Worm (Caenorhabditis elegans) whole organism, young adult: ENCODE results near the gene bath-42.
A peak's percentile ranks its signal among the peaks of the same experiment; 100 is the strongest.

ENCODE experiments used
- B0019.2 ChIP-seq: fragments of 200-800 bp; sonication (Bioruptor generic); conservative IDR thresholded peaks from 2 replicates; pipeline ENCODE4 v1.3.6; 2022; ENCODE audit warnings: missing genetic modification reagents, missing genetic modification characterization, missing compliant biosample characterization
- B0035.1 ChIP-seq: sonication (generic microtip); optimal IDR thresholded peaks from 2 replicates; lab custom pipeline; 2016; ENCODE audit warnings: missing genetic modification characterization, mild to moderate bottlenecking, missing compliant biosample characterization, missing genotype, missing genetic modification reagents
- B0336.3 ChIP-seq: fragments of 200-800 bp; sonication (Bioruptor generic); IDR thresholded peaks from 2 replicates; pipeline ENCODE4 v1.3.6; 2022; ENCODE audit warnings: missing genetic modification characterization, missing compliant biosample characterization
- D2030.7 ChIP-seq: fragments of 200-800 bp; sonication (Bioruptor generic); IDR thresholded peaks from 2 replicates; pipeline ENCODE4 v1.3.6; 2022; ENCODE audit warnings: missing genetic modification reagents, missing genetic modification characterization, missing compliant biosample characterization
- F22D6.2 ChIP-seq: sonication (generic microtip); optimal IDR thresholded peaks from 2 replicates; lab custom pipeline; 2016; ENCODE audit warnings: mild to moderate bottlenecking, missing genetic modification characterization, missing compliant biosample characterization
- F39B2.1 ChIP-seq: fragments of 200-800 bp; sonication (Bioruptor generic); IDR thresholded peaks from 2 replicates; pipeline ENCODE4 v1.3.6; 2022; ENCODE audit warnings: missing genetic modification reagents, missing genetic modification characterization, missing compliant biosample characterization
- K11D2.4 ChIP-seq: fragments of 200-800 bp; sonication (Bioruptor generic); IDR thresholded peaks from 2 replicates; pipeline ENCODE4 v1.3.6; 2022; ENCODE audit warnings: missing genetic modification reagents, missing genetic modification characterization, missing compliant biosample characterization
- K12H6.12 ChIP-seq: fragments of 200-800 bp; sonication (Bioruptor generic); optimal IDR thresholded peaks from 2 replicates; lab custom pipeline; 2018; ENCODE audit warnings: mild to moderate bottlenecking, missing genetic modification characterization, missing compliant biosample characterization
- T26A5.8 ChIP-seq: sonication (generic microtip); optimal IDR thresholded peaks from 2 replicates; lab custom pipeline; 2016; ENCODE audit warnings: missing genetic modification characterization, missing compliant biosample characterization
- Y56A3A.18 ChIP-seq: fragments of 200-800 bp; sonication (Bioruptor generic); IDR thresholded peaks from 2 replicates; pipeline ENCODE4 v1.3.6; 2022; ENCODE audit warnings: missing genetic modification reagents, missing genetic modification characterization, missing compliant biosample characterization
- ama-1 ChIP-seq, 3 experiments: fragments of 150-350 bp in 1 of 3; sonication (generic microtip) in 2 of 3; optimal IDR thresholded peaks; 2 replicates each; lab custom pipeline; 2014 to 2018; ENCODE audit warnings: missing biosample characterization in 2 of 3, missing genetic modification characterization in 2 of 3, missing genetic modification reagents in 2 of 3
- attf-3 ChIP-seq: fragments of 200-800 bp; sonication (Bioruptor generic); conservative IDR thresholded peaks from 2 replicates; pipeline ENCODE4 v1.3.6; 2022; ENCODE audit warnings: missing genetic modification reagents, missing genetic modification characterization, missing compliant biosample characterization
- bed-1 ChIP-seq: fragments of 200-800 bp; sonication (Bioruptor generic); IDR thresholded peaks from 2 replicates; pipeline ENCODE4 v1.3.6; 2022; ENCODE audit warnings: missing genetic modification reagents, missing genetic modification characterization, missing compliant biosample characterization
- bed-2 ChIP-seq: fragments of 200-800 bp; sonication (Bioruptor generic); IDR thresholded peaks from 2 replicates; pipeline ENCODE4 v1.3.6; 2022; ENCODE audit warnings: missing genetic modification reagents, missing genetic modification characterization, missing compliant biosample characterization
- cebp-1 ChIP-seq, 2 experiments: fragments of 200-800 bp in 1 of 2; sonication (Bioruptor generic) in 1 of 2; sonication (generic microtip) in 1 of 2; IDR thresholded peaks in 1 of 2; optimal IDR thresholded peaks in 1 of 2; 2 replicates each; pipeline versions ENCODE4 v1.3.6 to Lab custom; 2017 to 2022; ENCODE audit warnings: missing compliant biosample characterization in 2 of 2, missing genetic modification characterization in 2 of 2, mild to moderate bottlenecking in 1 of 2, missing genetic modification reagents in 1 of 2, moderate library complexity in 1 of 2
- ceh-58 ChIP-seq: fragments of 200-800 bp; sonication (Bioruptor generic); IDR thresholded peaks from 2 replicates; pipeline ENCODE4 v1.3.6; 2022; ENCODE audit warnings: missing genetic modification characterization, missing compliant biosample characterization
- ceh-79 ChIP-seq: sonication (generic microtip); optimal IDR thresholded peaks from 2 replicates; lab custom pipeline; 2017; ENCODE audit warnings: mild to moderate bottlenecking, missing genetic modification characterization, missing compliant biosample characterization
- egl-18 ChIP-seq: fragments of 200-800 bp; sonication (Bioruptor generic); IDR thresholded peaks from 2 replicates; pipeline ENCODE4 v1.3.6; 2022; ENCODE audit warnings: missing genetic modification reagents, missing genetic modification characterization, missing compliant biosample characterization
- egrh-3 ChIP-seq: fragments of 200-800 bp; sonication (Bioruptor generic); IDR thresholded peaks from 2 replicates; pipeline ENCODE4 v1.3.6; 2022; ENCODE audit warnings: missing genetic modification reagents, missing genetic modification characterization, missing compliant biosample characterization
- ets-4 ChIP-seq: fragments of 200-800 bp; sonication (Bioruptor generic); optimal IDR thresholded peaks from 2 replicates; lab custom pipeline; 2018; ENCODE audit warnings: mild to moderate bottlenecking, missing genetic modification characterization, missing compliant biosample characterization
- gei-17 ChIP-seq: fragments of 200-800 bp; sonication (Bioruptor generic); optimal IDR thresholded peaks from 2 replicates; lab custom pipeline; 2018; ENCODE audit warnings: mild to moderate bottlenecking, missing genetic modification characterization, missing compliant biosample characterization
- hmg-1.2 ChIP-seq: fragments of 200-800 bp; sonication (Bioruptor generic); IDR thresholded peaks from 2 replicates; pipeline ENCODE4 v1.3.6; 2022; ENCODE audit warnings: missing genetic modification reagents, missing genetic modification characterization, missing compliant biosample characterization
- hrde-1 ChIP-seq: sonication (generic microtip); optimal IDR thresholded peaks from 2 replicates; lab custom pipeline; 2016; ENCODE audit warnings: missing genetic modification characterization, mild to moderate bottlenecking, missing compliant biosample characterization, moderate library complexity, missing genotype, missing genetic modification reagents, borderline replicate concordance
- let-526 ChIP-seq: fragments of 200-800 bp; sonication (Bioruptor generic); IDR thresholded peaks from 2 replicates; pipeline ENCODE4 v1.3.6; 2022; ENCODE audit warnings: missing genetic modification reagents, missing genetic modification characterization, missing compliant biosample characterization
- lin-54 ChIP-seq: fragments of 200-800 bp; sonication (Bioruptor generic); optimal IDR thresholded peaks from 2 replicates; lab custom pipeline; 2018; ENCODE audit warnings: mild to moderate bottlenecking, missing genetic modification characterization, missing compliant biosample characterization
- mes-4 ChIP-seq: sonication (generic microtip); optimal IDR thresholded peaks from 2 replicates; lab custom pipeline; 2016; ENCODE audit warnings: missing genotype, missing genetic modification characterization, missing compliant biosample characterization
- nfyb-1 ChIP-seq: fragments of 200-800 bp; sonication (Bioruptor generic); IDR thresholded peaks from 2 replicates; pipeline ENCODE4 v1.3.6; 2022; ENCODE audit warnings: missing genetic modification reagents, missing genetic modification characterization, missing compliant biosample characterization
- nhr-120 ChIP-seq: fragments of 200-800 bp; sonication (Bioruptor generic); IDR thresholded peaks from 2 replicates; pipeline ENCODE4 v1.3.6; 2022; ENCODE audit warnings: missing genetic modification characterization, missing compliant biosample characterization
- nhr-179 ChIP-seq: sonication (generic microtip); optimal IDR thresholded peaks from 2 replicates; lab custom pipeline; 2016; ENCODE audit warnings: mild to moderate bottlenecking, missing genetic modification characterization, missing compliant biosample characterization
- nhr-80 ChIP-seq: sonication (generic microtip); optimal IDR thresholded peaks from 2 replicates; lab custom pipeline; 2016; ENCODE audit warnings: missing genetic modification characterization, missing compliant biosample characterization
- rcor-1 ChIP-seq: fragments of 200-800 bp; sonication (Bioruptor generic); IDR thresholded peaks from 2 replicates; pipeline ENCODE4 v1.3.6; 2022; ENCODE audit warnings: missing genetic modification reagents, missing genetic modification characterization, missing compliant biosample characterization
- rpc-1 ChIP-seq, 2 experiments: fragments of 150-350 bp in 1 of 2; sonication (generic microtip) in 1 of 2; optimal IDR thresholded peaks; 2 replicates each; lab custom pipeline; 2014 to 2018; ENCODE audit warnings: missing biosample characterization in 1 of 2, missing genetic modification characterization in 1 of 2, missing genetic modification reagents in 1 of 2, missing genotype in 1 of 2
- snpc-1.1 ChIP-seq: sonication (generic microtip); optimal IDR thresholded peaks from 2 replicates; lab custom pipeline; 2017; ENCODE audit warnings: missing genetic modification characterization, mild to moderate bottlenecking, missing compliant biosample characterization, antibody characterized with exemption, moderate library complexity, missing genotype, missing genetic modification reagents; ENCODE audit not compliant: insufficient read depth
- snpc-1.3 ChIP-seq: sonication (generic microtip); optimal IDR thresholded peaks from 2 replicates; lab custom pipeline; 2017; ENCODE audit warnings: missing genetic modification characterization, mild to moderate bottlenecking, missing compliant biosample characterization, antibody characterized with exemption, moderate library complexity, missing genotype, missing genetic modification reagents; ENCODE audit not compliant: insufficient read depth
- snpc-3.4 ChIP-seq: sonication (generic microtip); optimal IDR thresholded peaks from 2 replicates; lab custom pipeline; 2017; ENCODE audit warnings: missing genetic modification characterization, mild to moderate bottlenecking, missing compliant biosample characterization, antibody characterized with exemption, moderate library complexity, missing genotype, missing genetic modification reagents
- somi-1 ChIP-seq: fragments of 200-800 bp; sonication (Bioruptor generic); optimal IDR thresholded peaks from 2 replicates; lab custom pipeline; 2018; ENCODE audit warnings: mild to moderate bottlenecking, missing genetic modification characterization, missing compliant biosample characterization
- unc-130 ChIP-seq: sonication (generic microtip); optimal IDR thresholded peaks from 2 replicates; lab custom pipeline; 2016; ENCODE audit warnings: missing genetic modification reagents, missing genetic modification characterization, missing compliant biosample characterization
- unc-62 ChIP-seq: fragments of 150-350 bp; optimal IDR thresholded peaks from 2 replicates; lab custom pipeline; 2014; ENCODE audit warnings: missing biosample characterization, missing genetic modification reagents, missing genetic modification characterization
- zfh-2 ChIP-seq: fragments of 200-800 bp; sonication (Bioruptor generic); conservative IDR thresholded peaks from 2 replicates; pipeline ENCODE4 v1.3.6; 2022; ENCODE audit warnings: missing genetic modification reagents, missing genetic modification characterization, missing compliant biosample characterization
- ztf-18 ChIP-seq: sonication (generic microtip); optimal IDR thresholded peaks from 2 replicates; lab custom pipeline; 2016; ENCODE audit warnings: missing genotype, mild to moderate bottlenecking, missing genetic modification characterization, missing compliant biosample characterization
- ztf-25 ChIP-seq: fragments of 200-800 bp; sonication (Bioruptor generic); IDR thresholded peaks from 2 replicates; pipeline ENCODE4 v1.3.6; 2022; ENCODE audit warnings: missing genetic modification reagents, missing genetic modification characterization, missing compliant biosample characterization
- ztf-26 ChIP-seq: sonication (generic microtip); optimal IDR thresholded peaks from 2 replicates; lab custom pipeline; 2017; ENCODE audit warnings: missing genetic modification characterization, missing compliant biosample characterization
- ztf-3 ChIP-seq: fragments of 200-800 bp; sonication (Bioruptor generic); optimal IDR thresholded peaks from 2 replicates; lab custom pipeline; 2018; ENCODE audit warnings: mild to moderate bottlenecking, missing genetic modification characterization, missing compliant biosample characterization

The bath-42 gene

ce11 chrIII:8133346-8133745, 29.8 kb downstream of the bath-42 start, which contains the start of gene C14B9.2 (continued):
- TF ChIP-seq egrh-3 (GFP tag; lab: Robert Waterston, UW) (no peak), nhr-120 (no peak), B0019.2 (GFP tag; lab: Robert Waterston, UW) (no peak), snpc-1.1 (tag; lab: Kevin White, UChicago) (no peak), ets-4 (GFP tag; lab: Kevin White, UChicago) (no peak)

- no peak for TF ChIP-seq attf-3 (GFP tag; lab: Robert Waterston, UW)
- TF ChIP-seq nfyb-1: peak; percentile 39; the same call in 1 of the 2 replicates
- TF ChIP-seq zfh-2 (GFP tag; lab: Robert Waterston, UW): 0 out of 2 replicates have a peak, but pooled peaks have one; percentile 9
These were observed 30.7 kb downstream of the bath-42 start for ce11 chrIII:8132496-8132895.

DNA sequence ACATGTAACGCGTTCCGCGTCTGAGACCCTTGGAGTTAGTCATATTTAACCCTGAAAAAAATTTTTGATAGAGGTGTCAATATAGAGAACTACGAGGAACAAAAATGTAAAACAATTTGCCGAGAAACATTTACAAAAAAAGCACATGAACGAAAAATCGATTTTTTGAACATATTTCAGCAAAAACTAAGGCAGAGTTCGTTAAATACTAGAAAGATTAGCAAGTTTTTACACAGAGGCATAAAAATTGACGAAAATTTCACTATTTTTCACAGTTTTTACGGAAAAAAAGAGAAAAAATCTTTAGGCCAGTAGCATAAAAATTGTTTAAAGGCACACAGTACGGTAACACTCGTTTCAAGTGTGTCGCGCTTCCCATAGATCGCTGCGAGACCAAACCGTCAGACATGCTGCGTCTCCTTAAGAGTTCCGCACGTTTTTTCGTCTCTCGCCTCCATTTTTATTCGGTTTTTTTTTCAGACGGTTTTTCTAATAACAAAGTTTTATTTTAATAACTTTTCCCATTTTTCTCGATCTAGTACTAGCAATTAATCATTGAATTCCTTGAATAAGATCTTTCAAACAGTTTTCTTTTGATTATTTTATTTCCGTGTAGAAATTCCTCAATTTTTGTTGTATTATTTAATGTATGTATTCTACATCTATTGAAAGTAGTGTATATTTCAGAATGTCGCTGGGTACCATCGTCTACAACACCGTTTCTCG, 32.8 kb downstream of the bath-42 start, which contains the start of the genes rpl-21 and C14B9.10:
TSS of gene rpl-21 (minus strand) at position 51 of the 726 bp plus-strand sequence.
TSS of gene C14B9.10 (plus strand) at position 676 of the 726 bp plus-strand sequence.
- TF ChIP-seq rcor-1: peak; percentile 76
- no peak for TF ChIP-seq ztf-25
- no peak for TF ChIP-seq K11D2.4 (GFP tag; lab: Robert Waterston, UW)
- peak; percentile 55 for TF ChIP-seq ztf-18 (tag; lab: Kevin White, UChicago)
- TF ChIP-seq ama-1 (optimal IDR thresholded peaks at IDR 0.05; lab: Kevin White, UChicago): no peak
- TF ChIP-seq ama-1 (GFP tag; optimal IDR thresholded peaks at IDR 0.05; lab: Kevin White, UChicago): no peak
- TF ChIP-seq F39B2.1 (GFP tag; lab: Robert Waterston, UW): no peak
- no peak for TF ChIP-seq bed-2 (GFP tag; lab: Robert Waterston, UW)
- TF ChIP-seq let-526: no peak
- TF ChIP-seq Y56A3A.18 (GFP tag; lab: Robert Waterston, UW): no peak
- no peak for TF ChIP-seq ztf-26 (tag; lab: Kevin White, UChicago)
- peak; percentile 70 for TF ChIP-seq attf-3 (GFP tag; lab: Robert Waterston, UW)
- no peak for TF ChIP-seq K12H6.12 (tag; lab: Kevin White, UChicago)
- TF ChIP-seq ceh-79: no peak
- TF ChIP-seq bed-1 (GFP tag; lab: Robert Waterston, UW): no peak
- TF ChIP-seq F22D6.2: no peak
- no peak for TF ChIP-seq T26A5.8 (tag; lab: Kevin White, UChicago)
- no peak for TF ChIP-seq rpc-1 (optimal IDR thresholded peaks at IDR 0.05; lab: Kevin White, UChicago)
- no peak for TF ChIP-seq rpc-1 (tag; optimal IDR thresholded peaks at IDR 0.05; lab: Kevin White, UChicago)
- TF ChIP-seq snpc-3.4 (tag; lab: Kevin White, UChicago): peak; percentile 89
- no peak for TF ChIP-seq nhr-179
- TF ChIP-seq unc-62 (GFP tag; lab: Kevin White, UChicago): no peak
- peak; percentile 78 for TF ChIP-seq D2030.7 (GFP tag; lab: Robert Waterston, UW)
- peak; percentile 93 for TF ChIP-seq snpc-1.3 (tag; lab: Kevin White, UChicago)
- TF ChIP-seq egl-18: no peak
- TF ChIP-seq cebp-1 (GFP tag; IDR thresholded peaks at IDR 0.05; lab: Robert Waterston, UW): no peak
- TF ChIP-seq cebp-1 (tag; optimal IDR thresholded peaks at IDR 0.05; lab: Kevin White, UChicago): peak; percentile 64
- TF ChIP-seq B0336.3: peak; percentile 63
- TF ChIP-seq ztf-3 (GFP tag; lab: Kevin White, UChicago): no peak
- peak; percentile 34 for TF ChIP-seq unc-130 (GFP tag; lab: Kevin White, UChicago)
- peak; percentile 91 for TF ChIP-seq hmg-1.2
- no peak for TF ChIP-seq gei-17 (GFP tag; lab: Kevin White, UChicago)
- peak; percentile 36 for TF ChIP-seq nhr-80 (tag; lab: Kevin White, UChicago)
- peak; percentile 2 for TF ChIP-seq mes-4 (tag; lab: Kevin White, UChicago)
- TF ChIP-seq ceh-58 (GFP tag; lab: Robert Waterston, UW): no peak
- TF ChIP-seq hrde-1: no peak
- TF ChIP-seq somi-1 (GFP tag; lab: Kevin White, UChicago): no peak
- TF ChIP-seq B0035.1: no peak
- TF ChIP-seq lin-54 (GFP tag; lab: Kevin White, UChicago): peak; percentile 80
